Worm (Caenorhabditis elegans) whole organism, late embryonic: ENCODE data around the gene srj-25.

Experiments
- T23F11.4 ChIP-seq: fragments of 200-800 bp; sonication (Bioruptor generic); optimal IDR thresholded peaks from 2 replicates; lab custom pipeline; 2018; ENCODE audit warnings: mild to moderate bottlenecking, missing genetic modification characterization, missing compliant biosample characterization
- ceh-30 ChIP-seq: fragments of 150-350 bp; optimal IDR thresholded peaks from 2 replicates; lab custom pipeline; 2014; ENCODE audit warnings: missing biosample characterization, missing genetic modification characterization
- elt-2 ChIP-seq: sonication (generic microtip); optimal IDR thresholded peaks from 2 replicates; lab custom pipeline; 2016; ENCODE audit warnings: missing genetic modification reagents, missing genetic modification characterization, missing compliant biosample characterization
- pag-3 ChIP-seq: sonication (generic microtip); optimal IDR thresholded peaks from 2 replicates; lab custom pipeline; 2016; ENCODE audit warnings: missing compliant biosample characterization, missing genetic modification characterization, borderline replicate concordance
- pat-9 ChIP-seq: fragments of 200-800 bp; sonication (Bioruptor generic); optimal IDR thresholded peaks from 2 replicates; lab custom pipeline; 2018; ENCODE audit warnings: mild to moderate bottlenecking, missing genetic modification characterization, moderate library complexity, missing compliant biosample characterization
- pha-4 ChIP-seq: fragments of 150-350 bp; optimal IDR thresholded peaks from 2 replicates; lab custom pipeline; 2018; ENCODE audit warnings: missing biosample characterization, missing genetic modification reagents, missing genetic modification characterization
- pqm-1 ChIP-seq: sonication (generic microtip); optimal IDR thresholded peaks from 2 replicates; lab custom pipeline; 2016; ENCODE audit warnings: missing genetic modification characterization, missing compliant biosample characterization
- syd-9 ChIP-seq: sonication (generic microtip); optimal IDR thresholded peaks from 2 replicates; lab custom pipeline; 2016; ENCODE audit warnings: mild to moderate bottlenecking, missing genetic modification characterization, moderate library complexity, missing compliant biosample characterization

DNA sequence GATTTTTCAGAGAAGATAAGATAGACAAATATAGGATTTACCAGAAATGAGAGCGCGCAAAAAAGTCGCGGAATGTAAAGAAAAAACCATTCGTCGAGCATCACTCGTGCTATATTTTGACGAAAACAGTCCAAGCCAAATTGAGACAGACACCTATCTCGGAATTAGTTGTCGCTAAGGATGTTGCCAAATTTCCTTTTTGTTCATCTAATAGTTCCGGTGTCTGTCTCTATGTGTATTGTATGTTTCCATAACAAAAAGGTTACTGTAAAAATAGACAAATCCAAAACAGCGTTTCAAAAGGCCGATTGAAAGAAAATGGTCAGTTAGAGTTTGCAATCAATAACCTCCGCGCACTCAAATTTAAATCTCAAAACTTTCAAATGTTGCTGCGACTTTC, 41.4 kb downstream of the srj-25 start, which contains the start of gene srj-53:
- TF ChIP-seq elt-2 (tag; lab: Kevin White, UChicago) = no peak
- TF ChIP-seq ceh-30 = no peak
- TF ChIP-seq syd-9 (tag; lab: Kevin White, UChicago) = no peak
- TF ChIP-seq pqm-1 (tag; lab: Kevin White, UChicago) = no peak
- TF ChIP-seq pag-3 (tag; lab: Kevin White, UChicago) = no peak
- no peak for TF ChIP-seq T23F11.4
- no peak for TF ChIP-seq pat-9 (tag; lab: Kevin White, UChicago)
- no peak for TF ChIP-seq pha-4
